Fruit fly (Drosophila melanogaster) whole organism, embryonic: Measurements from ENCODE around the gene firl.

Experiments
- Abd-B ChIP-seq: fragments of 200-800 bp; sonication (Bioruptor generic); optimal IDR thresholded peaks from 2 replicates; lab custom pipeline; 2018; ENCODE audit warnings: missing biosample characterization, mild to moderate bottlenecking, missing genetic modification characterization, moderate library complexity
- Ada2b ChIP-seq: fragments of 200-800 bp; sonication (Bioruptor generic); IDR thresholded peaks from 2 replicates; pipeline ENCODE4 v1.3.6; 2022; ENCODE audit warnings: missing biosample characterization, missing genetic modification characterization
- BEAF-32 ChIP-seq: fragments of 200-800 bp; sonication (Bioruptor generic); optimal IDR thresholded peaks from 3 replicates; lab custom pipeline; 2017; ENCODE audit warnings: missing biosample characterization, missing genetic modification characterization, mild to moderate bottlenecking, moderate library complexity, missing genetic modification reagents
- CG10267 ChIP-seq: fragments of 200-800 bp; sonication (Bioruptor generic); optimal IDR thresholded peaks from 2 replicates; lab custom pipeline; 2018; ENCODE audit warnings: missing biosample characterization, mild to moderate bottlenecking, missing genetic modification characterization, moderate library complexity
- CG10565 ChIP-seq: fragments of 200-800 bp; sonication (Bioruptor generic); optimal IDR thresholded peaks from 3 replicates; lab custom pipeline; 2016; ENCODE audit warnings: missing biosample characterization, mild to moderate bottlenecking, missing genetic modification characterization
- CG11504 ChIP-seq: fragments of 200-800 bp; sonication (Bioruptor generic); optimal IDR thresholded peaks from 3 replicates; lab custom pipeline; 2019; ENCODE audit warnings: missing biosample characterization, mild to moderate bottlenecking, missing genetic modification characterization, moderate library complexity
- CG13775 ChIP-seq: fragments of 200-800 bp; sonication (Bioruptor generic); optimal IDR thresholded peaks from 3 replicates; lab custom pipeline; 2017; ENCODE audit warnings: missing biosample characterization, mild to moderate bottlenecking, missing genetic modification characterization
- CG13894 ChIP-seq: fragments of 200-800 bp; sonication (Bioruptor generic); optimal IDR thresholded peaks from 3 replicates; lab custom pipeline; 2018; ENCODE audit warnings: missing biosample characterization, mild to moderate bottlenecking, missing genetic modification characterization, moderate library complexity
- CG14710 ChIP-seq: fragments of 200-800 bp; sonication (Bioruptor generic); optimal IDR thresholded peaks from 3 replicates; lab custom pipeline; 2019; ENCODE audit warnings: missing biosample characterization, mild to moderate bottlenecking, missing genetic modification characterization, moderate library complexity
- CG14965 ChIP-seq: fragments of 200-800 bp; sonication (Bioruptor generic); optimal IDR thresholded peaks from 2 replicates; lab custom pipeline; 2016; ENCODE audit warnings: missing biosample characterization, missing genetic modification characterization, borderline replicate concordance
- CG1603 ChIP-seq: fragments of 200-800 bp; sonication (Bioruptor generic); optimal IDR thresholded peaks from 2 replicates; lab custom pipeline; 2019; ENCODE audit warnings: missing biosample characterization, mild to moderate bottlenecking, missing genetic modification characterization, moderate library complexity
- CG17385 ChIP-seq: fragments of 200-800 bp; sonication (Bioruptor generic); optimal IDR thresholded peaks from 3 replicates; lab custom pipeline; 2018; ENCODE audit warnings: missing biosample characterization, mild to moderate bottlenecking, missing genetic modification characterization
- CG18476 ChIP-seq: fragments of 200-800 bp; sonication (Bioruptor generic); optimal IDR thresholded peaks from 2 replicates; lab custom pipeline; 2016; ENCODE audit warnings: missing biosample characterization, mild to moderate bottlenecking, missing genetic modification characterization
- CG2202 ChIP-seq: fragments of 200-800 bp; sonication (Bioruptor generic); optimal IDR thresholded peaks from 2 replicates; lab custom pipeline; 2018; ENCODE audit warnings: missing biosample characterization, mild to moderate bottlenecking, missing genetic modification characterization
- CG2678 ChIP-seq: fragments of 200-800 bp; sonication (Bioruptor generic); optimal IDR thresholded peaks from 3 replicates; lab custom pipeline; 2019; ENCODE audit warnings: missing biosample characterization, mild to moderate bottlenecking, missing genetic modification characterization, moderate library complexity
- CG30431 ChIP-seq: fragments of 200-800 bp; sonication (Bioruptor generic); optimal IDR thresholded peaks from 2 replicates; lab custom pipeline; 2017; ENCODE audit warnings: missing biosample characterization, missing genetic modification characterization
- CG33213 ChIP-seq: fragments of 200-800 bp; sonication (Bioruptor generic); optimal IDR thresholded peaks from 3 replicates; lab custom pipeline; 2016; ENCODE audit warnings: missing biosample characterization, missing genetic modification characterization
- CG3847 ChIP-seq: fragments of 200-800 bp; sonication (Bioruptor generic); IDR thresholded peaks from 2 replicates; pipeline ENCODE4 v1.3.6; 2022; ENCODE audit warnings: missing biosample characterization, missing genetic modification characterization
- CG5245 ChIP-seq: fragments of 200-800 bp; sonication (Bioruptor generic); optimal IDR thresholded peaks from 3 replicates; lab custom pipeline; 2016; ENCODE audit warnings: missing biosample characterization, missing genetic modification characterization
- CG6813 ChIP-seq: fragments of 200-800 bp; sonication (Bioruptor generic); optimal IDR thresholded peaks from 2 replicates; lab custom pipeline; 2017; ENCODE audit warnings: missing biosample characterization, missing genetic modification characterization, mild to moderate bottlenecking, moderate library complexity, missing genetic modification reagents
- CTCF ChIP-seq: fragments of 200-800 bp; sonication (Bioruptor generic); optimal IDR thresholded peaks from 2 replicates; lab custom pipeline; 2017; ENCODE audit warnings: missing biosample characterization, mild to moderate bottlenecking, missing genetic modification characterization, moderate library complexity
- D19B ChIP-seq: fragments of 200-800 bp; sonication (Bioruptor generic); optimal IDR thresholded peaks from 2 replicates; lab custom pipeline; 2017; ENCODE audit warnings: missing biosample characterization, mild to moderate bottlenecking, missing genetic modification characterization
- E2f2 ChIP-seq: fragments of 200-800 bp; sonication (Bioruptor generic); IDR thresholded peaks from 2 replicates; pipeline ENCODE4 v1.3.6; 2022; ENCODE audit warnings: missing biosample characterization, missing genetic modification characterization
- Gug ChIP-seq: fragments of 200-800 bp; sonication (Bioruptor generic); IDR thresholded peaks from 4 replicates; pipeline ENCODE4 v1.3.6; 2022; ENCODE audit warnings: missing biosample characterization, missing genetic modification characterization
- Lhr ChIP-seq: fragments of 200-800 bp; sonication (Bioruptor generic); optimal IDR thresholded peaks from 3 replicates; lab custom pipeline; 2017; ENCODE audit warnings: mild to moderate bottlenecking, missing biosample characterization, missing genetic modification reagents, missing genetic modification characterization
- MBD-R2 ChIP-seq: fragments of 200-800 bp; sonication (Bioruptor generic); IDR thresholded peaks from 2 replicates; pipeline ENCODE4 v1.3.6; 2022; ENCODE audit warnings: missing biosample characterization, missing genetic modification characterization
- Myb ChIP-seq: fragments of 200-800 bp; sonication (Bioruptor generic); optimal IDR thresholded peaks from 2 replicates; lab custom pipeline; 2016; ENCODE audit warnings: missing biosample characterization, missing genetic modification characterization
- Nf-YB ChIP-seq: fragments of 200-800 bp; sonication (Bioruptor generic); optimal IDR thresholded peaks from 3 replicates; lab custom pipeline; 2019; ENCODE audit warnings: missing biosample characterization, mild to moderate bottlenecking, missing genetic modification characterization, moderate library complexity
- Nf-YC ChIP-seq: fragments of 200-800 bp; optimal IDR thresholded peaks from 3 replicates; lab custom pipeline; 2019; ENCODE audit warnings: missing biosample characterization, mild to moderate bottlenecking, missing genetic modification characterization, moderate library complexity
- NfI ChIP-seq: fragments of 200-800 bp; sonication (Bioruptor generic); optimal IDR thresholded peaks from 3 replicates; lab custom pipeline; 2018; ENCODE audit warnings: missing biosample characterization, mild to moderate bottlenecking, missing genetic modification characterization, moderate library complexity
- Pdp1 ChIP-seq, 2 experiments: fragments of 200-800 bp; sonication (Bioruptor generic); optimal IDR thresholded peaks; 3 replicates each; lab custom pipeline; 2016; ENCODE audit warnings: missing biosample characterization in 2 of 2, missing genetic modification characterization in 2 of 2, mild to moderate bottlenecking in 1 of 2, moderate library complexity in 1 of 2
- Scr ChIP-seq: fragments of 200-800 bp; sonication (Bioruptor generic); IDR thresholded peaks from 2 replicates; pipeline ENCODE4 v1.3.6; 2022; ENCODE audit warnings: missing biosample characterization, missing genetic modification characterization; ENCODE audit not compliant: partially characterized antibody
- Usf ChIP-seq: fragments of 200-800 bp; sonication (Bioruptor generic); optimal IDR thresholded peaks from 2 replicates; lab custom pipeline; 2017; ENCODE audit warnings: missing genotype, missing biosample characterization, missing genetic modification characterization
- ab ChIP-seq: fragments of 200-800 bp; sonication (Bioruptor generic); optimal IDR thresholded peaks from 2 replicates; lab custom pipeline; 2016; ENCODE audit warnings: missing biosample characterization, missing genetic modification characterization
- aop ChIP-seq: fragments of 200-800 bp; sonication (Bioruptor generic); IDR thresholded peaks from 2 replicates; pipeline ENCODE4 v1.3.6; 2022; ENCODE audit warnings: missing biosample characterization, missing genetic modification characterization
- bbx ChIP-seq: fragments of 200-800 bp; sonication (Bioruptor generic); IDR thresholded peaks from 2 replicates; pipeline ENCODE4 v1.3.6; 2022; ENCODE audit warnings: missing biosample characterization, missing genetic modification characterization; ENCODE audit not compliant: partially characterized antibody
- caup ChIP-seq: fragments of 200-800 bp; sonication (Bioruptor generic); optimal IDR thresholded peaks from 3 replicates; lab custom pipeline; 2017; ENCODE audit warnings: missing biosample characterization, mild to moderate bottlenecking, missing genetic modification characterization, moderate library complexity; ENCODE audit not compliant: severe bottlenecking
- danr ChIP-seq: fragments of 200-800 bp; sonication (Bioruptor generic); IDR thresholded peaks from 2 replicates; pipeline ENCODE4 v1.3.6; 2022; ENCODE audit warnings: missing biosample characterization, missing genetic modification characterization
- esg ChIP-seq: fragments of 200-800 bp; sonication (Bioruptor generic); conservative IDR thresholded peaks from 2 replicates; pipeline ENCODE4 v1.3.6; 2022; ENCODE audit warnings: missing biosample characterization, missing genetic modification characterization
- gsb-n ChIP-seq: fragments of 200-800 bp; sonication (Bioruptor generic); optimal IDR thresholded peaks from 3 replicates; lab custom pipeline; 2018; ENCODE audit warnings: missing biosample characterization, mild to moderate bottlenecking, missing genetic modification characterization
- kay ChIP-seq: fragments of 200-800 bp; sonication (Bioruptor generic); optimal IDR thresholded peaks from 2 replicates; lab custom pipeline; 2016; ENCODE audit warnings: missing biosample characterization, missing genetic modification characterization
- ken ChIP-seq: fragments of 200-800 bp; sonication (Bioruptor generic); IDR thresholded peaks from 3 replicates; pipeline ENCODE4 v1.3.6; 2022; ENCODE audit warnings: missing biosample characterization, missing genetic modification characterization
- klu ChIP-seq: fragments of 200-800 bp; sonication (Bioruptor generic); IDR thresholded peaks from 2 replicates; pipeline ENCODE4 v1.3.6; 2022; ENCODE audit warnings: missing biosample characterization, missing genetic modification characterization
- pb ChIP-seq: fragments of 200-800 bp; sonication (Bioruptor generic); optimal IDR thresholded peaks from 3 replicates; lab custom pipeline; 2016; ENCODE audit warnings: missing biosample characterization, missing genetic modification characterization
- phol ChIP-seq: fragments of 200-800 bp; sonication (Bioruptor generic); optimal IDR thresholded peaks from 3 replicates; lab custom pipeline; 2018; ENCODE audit warnings: missing biosample characterization, mild to moderate bottlenecking, missing genetic modification characterization, moderate library complexity
- sc ChIP-seq, 3 experiments: fragments of >200 bp in 2 of 3; fragments of 200-800 bp in 1 of 3; sonication (Bioruptor generic) in 1 of 3; optimal IDR thresholded peaks; 2 replicates in 2 of 3; 3 replicates in 1 of 3; lab custom pipeline; 2017; ENCODE audit warnings: mild to moderate bottlenecking in 1 of 3, missing biosample characterization in 1 of 3, missing genetic modification characterization in 1 of 3, missing genetic modification reagents in 1 of 3
- sna ChIP-seq: fragments of 200-800 bp; sonication (Bioruptor generic); IDR thresholded peaks from 2 replicates; pipeline ENCODE4 v1.3.6; 2022; ENCODE audit warnings: missing biosample characterization, missing genetic modification characterization; ENCODE audit not compliant: partially characterized antibody
- trh ChIP-seq: fragments of 200-800 bp; sonication (Bioruptor generic); optimal IDR thresholded peaks from 2 replicates; lab custom pipeline; 2016; ENCODE audit warnings: missing biosample characterization, missing genetic modification characterization
- vfl ChIP-seq: fragments of 200-800 bp; sonication (Bioruptor generic); optimal IDR thresholded peaks from 2 replicates; lab custom pipeline; 2016; ENCODE audit warnings: missing biosample characterization, missing genetic modification characterization
- wdn ChIP-seq: fragments of 200-800 bp; sonication (Bioruptor generic); IDR thresholded peaks from 2 replicates; pipeline ENCODE4 v1.3.6; 2022; ENCODE audit warnings: missing biosample characterization, missing genetic modification characterization

The firl gene

dm6 chr2L:12093652-12094051 lies 27.1 kb upstream of the firl start (continued):
- no peak for TF ChIP-seq trh
- TF ChIP-seq Nf-YC (tag; lab: Kevin White, UChicago), result no peak
- TF ChIP-seq CG14965 (GFP tag; lab: Kevin White, UChicago), result no peak
- no peak for TF ChIP-seq wdn
- TF ChIP-seq CG30431 (GFP tag; lab: Kevin White, UChicago), result no peak
- TF ChIP-seq CG10565 (GFP tag; lab: Kevin White, UChicago), result no peak
- no peak for TF ChIP-seq caup (GFP tag; lab: Kevin White, UChicago)
- no peak for TF ChIP-seq ken (GFP tag; lab: Robert Waterston, UW)
- peak; percentile 14 for TF ChIP-seq Nf-YB (GFP tag; lab: Kevin White, UChicago)
- no peak for TF ChIP-seq klu
- TF ChIP-seq CG2678 (tag; lab: Kevin White, UChicago), result no peak
- TF ChIP-seq pb (GFP tag; lab: Kevin White, UChicago), result no peak
- TF ChIP-seq CG6813 (GFP tag; lab: Kevin White, UChicago), result no peak
- peak; percentile 44 for TF ChIP-seq bbx
- TF ChIP-seq CG18476 (GFP tag; lab: Kevin White, UChicago), result no peak
- TF ChIP-seq CG2202, result no peak
- TF ChIP-seq MBD-R2, result peak; percentile 60
- TF ChIP-seq ab (GFP tag; lab: Kevin White, UChicago), result no peak
- TF ChIP-seq CG3847, result peak; percentile 58
- TF ChIP-seq CG14710 (tag; lab: Kevin White, UChicago), result peak; percentile 100
- TF ChIP-seq CG13894, result no peak
- peak; percentile 77 for TF ChIP-seq E2f2 (GFP tag; lab: Robert Waterston, UW)
- peak; percentile 64 for TF ChIP-seq Lhr (GFP tag; lab: Kevin White, UChicago)
- no peak for TF ChIP-seq D19B
- no peak for TF ChIP-seq CG5245
- peak; percentile 99 for TF ChIP-seq Myb (GFP tag; lab: Kevin White, UChicago)
- TF ChIP-seq phol, result peak; percentile 42
- TF ChIP-seq aop (GFP tag; lab: Robert Waterston, UW), result no peak
- TF ChIP-seq Ada2b, result no peak
- no peak for TF ChIP-seq sc (optimal IDR thresholded peaks at IDR 0.05; lab: Kevin White, UChicago)
- no peak for TF ChIP-seq sc (GFP tag; optimal IDR thresholded peaks at IDR 0.05; lab: Kevin White, UChicago)
- no peak for TF ChIP-seq sna (GFP tag; lab: Robert Waterston, UW)
- peak; percentile 7 for TF ChIP-seq NfI
- no peak for TF ChIP-seq Usf (GFP tag; lab: Kevin White, UChicago)
- TF ChIP-seq BEAF-32 (GFP tag; lab: Kevin White, UChicago), result peak; percentile 38
- TF ChIP-seq Abd-B (GFP tag; lab: Kevin White, UChicago), result no peak
- TF ChIP-seq danr (GFP tag; lab: Robert Waterston, UW), result no peak
- TF ChIP-seq esg, result no peak
- TF ChIP-seq Scr (GFP tag; lab: Robert Waterston, UW), result peak; percentile 37
- peak; percentile 58 for TF ChIP-seq CG10267 (tag; lab: Kevin White, UChicago)
- no peak for TF ChIP-seq Gug (GFP tag; lab: Robert Waterston, UW)
- no peak for TF ChIP-seq CG11504 (tag; lab: Kevin White, UChicago)
- peak in 1 of 2 experiments; percentile 89 for TF ChIP-seq Pdp1 (GFP tag; optimal IDR thresholded peaks at IDR 0.05; lab: Kevin White, UChicago)
- no peak for TF ChIP-seq CG17385 (GFP tag; lab: Kevin White, UChicago)
- peak; percentile 44 for TF ChIP-seq CG33213 (GFP tag; lab: Kevin White, UChicago)
- TF ChIP-seq CG1603 (tag; lab: Kevin White, UChicago), result peak; percentile 74
- no peak for TF ChIP-seq gsb-n (tag; lab: Kevin White, UChicago)
- no peak for TF ChIP-seq kay
- peak; percentile 21 for TF ChIP-seq CTCF
- no peak for TF ChIP-seq CG13775 (GFP tag; lab: Kevin White, UChicago)
- no peak for TF ChIP-seq vfl (GFP tag; lab: Kevin White, UChicago)
